ENCODE assay signal across 1 worm cellular context in the genomic region with DNA sequence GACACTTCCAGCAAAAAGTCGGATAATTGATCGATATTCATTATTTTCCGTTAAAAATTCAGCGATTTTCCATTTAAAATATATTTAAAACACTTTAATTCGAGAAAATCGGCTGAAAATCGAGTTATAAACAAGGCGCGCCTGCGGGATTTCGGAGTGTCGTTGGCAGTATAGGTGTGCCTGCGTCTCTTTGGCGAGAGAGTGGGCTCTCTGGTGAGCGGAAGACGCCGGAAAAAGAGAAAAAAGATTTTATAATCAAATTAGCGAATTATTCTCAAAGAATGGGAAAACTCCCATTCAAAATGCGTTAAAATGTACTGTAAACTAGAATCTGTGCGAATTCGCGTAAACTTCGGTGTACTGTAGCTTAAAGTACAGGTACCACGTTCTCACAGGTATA.
A peak's percentile ranks its signal among the peaks of the same experiment; 100 is the strongest.
TF ChIP-seq lines count a peak whose summit lies in the region.

A gene (minus strand): TSS at position 158 of the 400 bp plus-strand sequence.

TF ChIP-seq in whole organism, L1 larva, 84 proteins besides CTCF, POLR2A, EP300 and RAD21 (continued from another document):
- TF ChIP-seq zip-4 (GFP tag; optimal IDR thresholded peaks at IDR 0.05; lab: Kevin White, UChicago): no peak
- TF ChIP-seq unc-130 (tag; optimal IDR thresholded peaks at IDR 0.05; lab: Kevin White, UChicago): peak; percentile 24
- no peak for TF ChIP-seq C34B4.2 (tag; optimal IDR thresholded peaks at IDR 0.05; lab: Kevin White, UChicago)
